Worm (Caenorhabditis elegans) whole organism, mixed stage, embryonic: ENCODE data around the gene tbc-20.
A peak's percentile ranks its signal among the peaks of the same experiment; 100 is the strongest.

Experiments
- M03D4.4 ChIP-seq: sonication (generic microtip); optimal IDR thresholded peaks from 2 replicates; lab custom pipeline; 2017; ENCODE audit warnings: mild to moderate bottlenecking, missing genetic modification characterization, missing compliant biosample characterization
- blmp-1 ChIP-seq: fragments of 150-350 bp; optimal IDR thresholded peaks from 2 replicates; lab custom pipeline; 2014; ENCODE audit warnings: missing biosample characterization, missing genetic modification characterization
- ceh-39 ChIP-seq: fragments of 150-350 bp; optimal IDR thresholded peaks from 2 replicates; lab custom pipeline; 2014; ENCODE audit warnings: missing biosample characterization, missing genetic modification characterization
- ceh-43 ChIP-seq: fragments of 200-800 bp; sonication (Bioruptor generic); optimal IDR thresholded peaks from 2 replicates; lab custom pipeline; 2018; ENCODE audit warnings: mild to moderate bottlenecking, missing genetic modification characterization, moderate library complexity, missing compliant biosample characterization
- ces-1 ChIP-seq: fragments of 150-350 bp; optimal IDR thresholded peaks from 2 replicates; lab custom pipeline; 2014; ENCODE audit warnings: missing biosample characterization, missing genetic modification reagents, missing genetic modification characterization
- cnd-1 ChIP-seq: fragments of 200-800 bp; sonication (Bioruptor generic); optimal IDR thresholded peaks from 2 replicates; lab custom pipeline; 2018; ENCODE audit warnings: mild to moderate bottlenecking, missing genetic modification characterization, missing compliant biosample characterization
- elt-1 ChIP-seq: sonication (generic microtip); optimal IDR thresholded peaks from 2 replicates; lab custom pipeline; 2017; ENCODE audit warnings: missing genetic modification characterization, mild to moderate bottlenecking, missing compliant biosample characterization, antibody characterized with exemption, moderate library complexity, borderline replicate concordance; ENCODE audit not compliant: insufficient read depth
- elt-3 ChIP-seq: fragments of 150-350 bp; optimal IDR thresholded peaks from 2 replicates; lab custom pipeline; 2014; ENCODE audit warnings: missing biosample characterization, missing genetic modification characterization
- flh-1 ChIP-seq: fragments of 200-800 bp; sonication (Bioruptor generic); optimal IDR thresholded peaks from 2 replicates; lab custom pipeline; 2018; ENCODE audit warnings: mild to moderate bottlenecking, missing genetic modification characterization, moderate library complexity, missing compliant biosample characterization
- ham-2 ChIP-seq: fragments of 200-800 bp; sonication (Bioruptor generic); optimal IDR thresholded peaks from 2 replicates; lab custom pipeline; 2018; ENCODE audit warnings: mild to moderate bottlenecking, missing genetic modification characterization, missing compliant biosample characterization
- hlh-1 ChIP-seq: fragments of 150-350 bp; optimal IDR thresholded peaks from 2 replicates; lab custom pipeline; 2014; ENCODE audit warnings: missing biosample characterization, missing genetic modification reagents, missing genetic modification characterization
- lin-13 ChIP-seq: fragments of 150-350 bp; optimal IDR thresholded peaks from 2 replicates; lab custom pipeline; 2014; ENCODE audit warnings: missing biosample characterization, missing genetic modification characterization
- lin-32 ChIP-seq: fragments of 200-800 bp; sonication (Bioruptor generic); optimal IDR thresholded peaks from 2 replicates; lab custom pipeline; 2018; ENCODE audit warnings: mild to moderate bottlenecking, missing genetic modification characterization, missing compliant biosample characterization
- lsy-2 ChIP-seq: fragments of 150-350 bp; optimal IDR thresholded peaks from 2 replicates; lab custom pipeline; 2014; ENCODE audit warnings: missing biosample characterization, missing genetic modification characterization
- mab-5 ChIP-seq: fragments of 150-350 bp; optimal IDR thresholded peaks from 2 replicates; lab custom pipeline; 2014; ENCODE audit warnings: missing biosample characterization, missing genetic modification characterization
- mep-1 ChIP-seq: fragments of 150-350 bp; optimal IDR thresholded peaks from 2 replicates; lab custom pipeline; 2017; ENCODE audit warnings: missing biosample characterization, missing genetic modification reagents, missing genetic modification characterization, inconsistent platforms
- mls-2 ChIP-seq: sonication (generic microtip); optimal IDR thresholded peaks from 2 replicates; lab custom pipeline; 2016; ENCODE audit warnings: mild to moderate bottlenecking, missing genetic modification characterization, moderate library complexity, missing compliant biosample characterization
- nhr-12 ChIP-seq: fragments of 150-350 bp; optimal IDR thresholded peaks from 2 replicates; lab custom pipeline; 2014; ENCODE audit warnings: missing biosample characterization, missing genetic modification characterization
- nhr-2 ChIP-seq: fragments of 150-350 bp; optimal IDR thresholded peaks from 2 replicates; lab custom pipeline; 2014; ENCODE audit warnings: missing biosample characterization, missing genetic modification characterization
- nhr-237 ChIP-seq: fragments of 150-350 bp; optimal IDR thresholded peaks from 2 replicates; lab custom pipeline; 2014; ENCODE audit warnings: missing biosample characterization, missing genetic modification characterization
- nhr-76 ChIP-seq: sonication (generic microtip); optimal IDR thresholded peaks from 2 replicates; lab custom pipeline; 2017; ENCODE audit warnings: missing biosample characterization, missing genetic modification characterization
- pha-4 ChIP-seq: fragments of 150-350 bp; optimal IDR thresholded peaks from 2 replicates; lab custom pipeline; 2018; ENCODE audit warnings: missing biosample characterization, missing genetic modification reagents, missing genetic modification characterization
- sptf-1 ChIP-seq: sonication (generic microtip); optimal IDR thresholded peaks from 2 replicates; lab custom pipeline; 2017; ENCODE audit warnings: mild to moderate bottlenecking, missing genetic modification characterization, moderate library complexity, missing compliant biosample characterization
- tbx-8 ChIP-seq: fragments of 200-800 bp; sonication (Bioruptor generic); optimal IDR thresholded peaks from 2 replicates; lab custom pipeline; 2018; ENCODE audit warnings: mild to moderate bottlenecking, missing genetic modification characterization, moderate library complexity, missing compliant biosample characterization
- unc-120 ChIP-seq: sonication (generic microtip); optimal IDR thresholded peaks from 2 replicates; lab custom pipeline; 2017; ENCODE audit warnings: missing genetic modification characterization, missing compliant biosample characterization; ENCODE audit not compliant: poor library complexity, severe bottlenecking
- unc-39 ChIP-seq: fragments of 150-350 bp; optimal IDR thresholded peaks from 2 replicates; lab custom pipeline; 2014; ENCODE audit warnings: missing biosample characterization, missing genetic modification characterization
- zip-8 ChIP-seq: fragments of 150-350 bp; optimal IDR thresholded peaks from 2 replicates; lab custom pipeline; 2014; ENCODE audit warnings: missing biosample characterization, missing genetic modification characterization
- ztf-11 ChIP-seq: fragments of 150-350 bp; optimal IDR thresholded peaks from 2 replicates; lab custom pipeline; 2014; ENCODE audit warnings: missing biosample characterization, missing genetic modification characterization

The tbc-20 gene

DNA sequence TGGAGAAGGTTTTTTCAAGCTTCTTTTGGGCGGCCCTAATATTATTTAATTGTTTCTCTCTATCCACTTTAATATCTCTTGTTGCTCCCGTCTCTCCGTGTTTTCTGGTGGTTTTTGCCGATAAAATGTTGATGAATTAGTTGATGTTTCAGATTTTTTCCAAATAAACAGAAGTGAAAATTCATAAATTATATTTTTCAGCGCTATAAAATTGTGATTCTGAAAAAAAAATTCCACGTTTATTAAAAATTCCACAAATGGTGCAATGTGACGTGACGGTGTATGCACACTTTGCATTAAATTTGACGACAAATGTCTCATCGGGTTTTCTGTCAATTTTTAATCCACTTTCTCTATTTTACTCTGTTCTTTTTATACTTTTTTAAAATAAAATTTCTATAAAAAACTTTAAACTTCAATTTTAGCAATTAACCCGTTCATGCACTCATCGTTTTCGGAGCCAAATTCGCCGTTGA, at the start of gene tbc-20:
Gene tbc-20, plus strand, starts transcription at position 426 of the 476 bp plus-strand sequence.
- TF ChIP-seq lsy-2 (tag; lab: Kevin White, UChicago) (peak; percentile 29), sptf-1 (tag; lab: Kevin White, UChicago) (peak; percentile 46), blmp-1 (tag; lab: Kevin White, UChicago) (no peak)

DNA sequence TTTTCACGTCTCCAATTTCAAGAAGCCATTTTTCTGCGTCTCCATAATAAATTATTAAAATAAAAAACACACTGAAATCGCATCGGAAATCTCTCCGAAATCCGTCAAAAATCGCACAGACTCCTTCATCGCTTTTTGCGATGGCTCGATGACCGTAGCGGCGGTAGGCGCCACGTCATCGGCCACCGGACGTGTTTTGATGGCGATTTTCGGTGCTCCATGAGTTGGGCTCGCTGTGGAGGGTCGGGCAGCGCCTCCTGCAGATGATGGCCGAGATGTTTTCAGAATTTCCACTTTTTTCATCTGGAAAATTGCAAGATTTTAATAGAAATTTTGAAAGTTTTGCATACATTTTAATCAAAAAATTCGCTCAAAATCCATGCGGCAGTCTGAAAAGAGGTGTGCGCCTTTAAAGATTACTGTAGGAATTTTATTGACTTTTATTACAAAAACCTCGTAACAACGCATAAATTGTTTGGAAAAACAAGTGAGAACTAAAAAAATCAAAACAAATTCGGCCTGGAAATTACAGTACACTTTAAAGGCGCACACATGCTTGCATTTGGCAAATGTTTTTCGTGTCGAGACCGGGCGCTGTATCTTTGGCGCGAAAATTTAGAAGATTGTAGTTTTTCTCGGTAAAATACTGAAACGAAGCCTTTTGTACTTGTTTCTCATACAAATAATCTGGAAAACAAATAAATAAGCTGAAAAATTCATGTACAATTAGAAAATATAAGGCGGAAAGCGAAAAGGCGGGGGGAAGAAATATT, 45.9 kb upstream of the tbc-20 start, which contains the start of gene smg-9:
Gene smg-9, minus strand, starts transcription at position 663 of the 773 bp plus-strand sequence.
- TF ChIP-seq lin-13, result no peak
- TF ChIP-seq unc-120 (tag; lab: Kevin White, UChicago), result no peak
- no peak for TF ChIP-seq zip-8
- no peak for TF ChIP-seq nhr-2 (tag; lab: Kevin White, UChicago)
- TF ChIP-seq mls-2, result no peak
- TF ChIP-seq ceh-39 (tag; lab: Kevin White, UChicago), result no peak
- no peak for TF ChIP-seq tbx-8 (GFP tag; lab: Kevin White, UChicago)
- no peak for TF ChIP-seq elt-1 (tag; lab: Kevin White, UChicago)
- no peak for TF ChIP-seq ceh-43 (GFP tag; lab: Kevin White, UChicago)
- TF ChIP-seq ham-2 (GFP tag; lab: Kevin White, UChicago), result no peak
- TF ChIP-seq pha-4, result no peak
- no peak for TF ChIP-seq ztf-11 (tag; lab: Kevin White, UChicago)
- no peak for TF ChIP-seq nhr-76 (tag; lab: Kevin White, UChicago)
- TF ChIP-seq cnd-1, result no peak
- no peak for TF ChIP-seq elt-3 (tag; lab: Kevin White, UChicago)
- no peak for TF ChIP-seq ces-1 (GFP tag; lab: Kevin White, UChicago)
- no peak for TF ChIP-seq mab-5 (tag; lab: Kevin White, UChicago)
- TF ChIP-seq nhr-12 (tag; lab: Kevin White, UChicago), result no peak

DNA sequence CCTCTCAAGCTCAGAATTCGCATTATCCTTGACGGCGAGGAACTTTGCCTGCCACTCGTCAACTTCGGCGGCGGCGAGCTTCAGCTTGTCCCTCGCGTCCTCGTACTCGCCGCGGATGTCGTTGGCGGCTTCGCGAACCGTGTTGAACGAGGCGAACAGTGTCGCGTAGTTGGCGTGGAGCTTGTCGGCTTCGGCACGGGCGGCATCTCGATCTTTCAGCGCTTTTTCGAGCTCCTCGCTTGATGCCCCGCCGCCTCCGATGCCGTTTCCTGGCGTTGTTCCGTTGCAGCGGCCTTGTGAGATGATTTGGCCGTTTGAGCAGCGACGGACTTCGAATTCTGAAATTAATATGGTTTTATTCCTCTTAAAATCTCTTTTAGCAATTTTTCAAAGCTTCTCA, 45.0 kb upstream of the tbc-20 start:
- TF ChIP-seq mab-5 (tag; lab: Kevin White, UChicago) (no peak), sptf-1 (tag; lab: Kevin White, UChicago) (no peak), nhr-237 (tag; lab: Kevin White, UChicago) (no peak), ceh-43 (GFP tag; lab: Kevin White, UChicago) (no peak), elt-1 (tag; lab: Kevin White, UChicago) (no peak), elt-3 (tag; lab: Kevin White, UChicago) (no peak), unc-39 (tag; lab: Kevin White, UChicago) (no peak), lin-32 (GFP tag; lab: Kevin White, UChicago) (no peak), pha-4 (no peak), flh-1 (GFP tag; lab: Kevin White, UChicago) (no peak)

DNA sequence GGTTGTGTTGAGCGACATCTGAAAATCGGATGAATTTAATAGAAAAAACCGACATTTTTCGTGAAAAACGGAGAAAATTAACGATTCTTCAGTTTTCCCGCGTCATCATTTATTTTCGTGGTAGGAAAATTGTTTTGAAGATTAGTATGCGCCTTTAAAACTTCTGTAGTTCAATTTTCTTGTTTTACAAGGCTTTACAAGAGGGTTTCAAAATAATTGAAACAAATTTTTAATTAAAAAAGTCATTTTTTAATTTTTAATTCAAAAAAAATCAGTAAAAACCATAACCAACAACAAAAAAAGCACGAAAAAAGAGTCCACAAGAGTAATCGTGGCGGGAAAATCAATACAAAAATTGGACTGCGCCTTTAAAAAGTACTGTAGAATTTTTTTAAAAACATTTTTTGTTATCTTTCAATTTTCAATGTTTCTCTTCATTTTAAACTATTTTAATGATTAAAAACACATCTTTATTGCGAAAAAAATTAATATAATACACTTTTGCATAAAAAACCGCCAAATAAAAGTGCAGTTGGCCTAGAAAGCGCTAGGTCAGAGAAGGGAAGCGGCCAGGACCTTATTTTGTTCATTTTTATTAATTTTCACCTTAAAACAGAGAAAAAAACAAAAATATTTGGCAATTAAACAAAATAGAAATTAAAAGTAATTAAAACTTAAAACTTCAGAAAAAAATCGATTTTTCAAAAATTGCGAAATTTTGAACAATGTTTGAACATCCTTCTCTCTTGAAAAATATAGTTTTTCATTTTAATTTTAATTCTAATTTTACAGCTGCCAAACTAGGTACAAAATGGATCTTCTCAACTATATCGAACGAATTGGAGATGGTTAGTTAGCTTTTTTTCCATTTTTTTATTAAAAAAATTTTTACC, 44.2 kb upstream of the tbc-20 start, which contains the start of the genes tac-1 and Y54E2A.4:
Gene tac-1, minus strand, starts transcription at position 20 of the 893 bp plus-strand sequence.
Gene Y54E2A.4, plus strand, starts transcription at position 765 of the 893 bp plus-strand sequence.
- TF ChIP-seq pha-4, result no peak
- TF ChIP-seq nhr-237 (tag; lab: Kevin White, UChicago), result no peak
- no peak for TF ChIP-seq mep-1 (tag; lab: Kevin White, UChicago)

DNA sequence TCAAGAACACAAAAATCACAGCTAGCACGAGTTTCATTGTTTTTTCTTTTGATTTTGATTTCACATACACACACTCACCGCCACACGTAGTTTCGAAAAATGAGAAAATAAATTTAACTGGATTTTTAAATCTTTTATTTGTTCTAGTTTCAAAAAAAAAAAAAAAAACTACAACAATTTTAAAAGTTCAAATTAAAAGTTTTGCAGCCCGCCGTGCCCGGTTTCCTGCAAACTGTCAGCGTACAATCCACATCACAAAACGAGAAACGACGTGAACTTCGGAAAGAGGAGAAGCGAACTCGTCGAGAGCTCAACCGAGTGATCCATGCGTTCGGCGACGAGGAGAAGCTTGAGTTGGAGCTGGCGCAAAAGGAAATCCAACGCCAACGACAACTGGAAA, 40.6 kb upstream of the tbc-20 start, which contains the start of gene Y54E2A.5:
Gene Y54E2A.5, minus strand, starts transcription at position 101 of the 400 bp plus-strand sequence.
- no peak for TF ChIP-seq sptf-1 (tag; lab: Kevin White, UChicago)
- TF ChIP-seq hlh-1 (tag; lab: Kevin White, UChicago), result no peak
- TF ChIP-seq mab-5 (tag; lab: Kevin White, UChicago), result no peak
- TF ChIP-seq ham-2 (GFP tag; lab: Kevin White, UChicago), result no peak
- no peak for TF ChIP-seq tbx-8 (GFP tag; lab: Kevin White, UChicago)
- no peak for TF ChIP-seq zip-8
- no peak for TF ChIP-seq lin-32 (GFP tag; lab: Kevin White, UChicago)
- no peak for TF ChIP-seq cnd-1
- TF ChIP-seq ztf-11 (tag; lab: Kevin White, UChicago), result no peak
- TF ChIP-seq nhr-2 (tag; lab: Kevin White, UChicago), result no peak
- TF ChIP-seq ces-1 (GFP tag; lab: Kevin White, UChicago), result no peak
- TF ChIP-seq pha-4, result no peak
- TF ChIP-seq ceh-43 (GFP tag; lab: Kevin White, UChicago), result no peak
- no peak for TF ChIP-seq nhr-76 (tag; lab: Kevin White, UChicago)
- TF ChIP-seq ceh-39 (tag; lab: Kevin White, UChicago), result no peak
- TF ChIP-seq blmp-1 (tag; lab: Kevin White, UChicago), result no peak
- TF ChIP-seq lsy-2 (tag; lab: Kevin White, UChicago), result no peak
- no peak for TF ChIP-seq M03D4.4
